Fruit fly (Drosophila melanogaster): Measurements from ENCODE around the gene CG7560.

DNA sequence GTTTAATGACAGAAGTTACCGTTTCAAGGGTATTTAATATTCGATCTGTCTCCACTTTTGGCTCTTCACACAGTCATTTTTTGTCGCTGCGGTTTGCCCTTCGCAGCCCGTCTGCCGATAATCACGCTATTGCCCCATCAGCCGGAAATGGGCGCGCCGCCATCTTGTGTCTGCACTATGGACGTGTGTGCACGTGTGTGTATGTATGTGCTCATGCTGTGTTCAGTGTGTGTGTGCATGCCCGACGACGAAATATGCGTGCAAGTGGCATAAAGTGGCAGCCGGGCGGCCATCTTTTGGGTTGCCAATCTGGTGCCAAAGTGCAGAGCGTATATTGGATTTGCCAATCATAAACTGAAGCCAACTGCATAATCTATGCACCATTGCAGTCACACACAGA, 29.5 kb downstream of the CG7560 start:
- TF ChIP-seq fd59A (GFP tag; optimal IDR thresholded peaks at IDR 0.05), result no peak
- no peak for TF ChIP-seq Sox15 (GFP tag; optimal IDR thresholded peaks at IDR 0.05)
- no peak for TF ChIP-seq Ets96B (tag; optimal IDR thresholded peaks at IDR 0.05)
- TF ChIP-seq Gug (GFP tag; IDR thresholded peaks at IDR 0.05), result no peak
- no peak for TF ChIP-seq CG16779 (tag; optimal IDR thresholded peaks at IDR 0.05)
- TF ChIP-seq Sox102F (GFP tag; optimal IDR thresholded peaks at IDR 0.05), result no peak
- TF ChIP-seq CG10631 (GFP tag; optimal IDR thresholded peaks at IDR 0.05), result no peak
- TF ChIP-seq Met (GFP tag; optimal IDR thresholded peaks at IDR 0.05), result no peak
- no peak for TF ChIP-seq dsx (GFP tag; optimal IDR thresholded peaks at IDR 0.05; ENCODE audit: poor library complexity, severe bottlenecking)
- peak; percentile 44 for TF ChIP-seq svp (GFP tag)
- no peak for TF ChIP-seq Ets21C (GFP tag; optimal IDR thresholded peaks at IDR 0.05)
- TF ChIP-seq CG6854 (GFP tag; optimal IDR thresholded peaks at IDR 0.05), result no peak

Measured in whole organism, prepupa.